Worm (Caenorhabditis elegans) whole organism, mixed stage, embryonic: ENCODE data around the gene Y41C4A.8.

Source experiments
- M03D4.4 ChIP-seq: sonication (generic microtip); optimal IDR thresholded peaks from 2 replicates; lab custom pipeline; 2017; ENCODE audit warnings: mild to moderate bottlenecking, missing genetic modification characterization, missing compliant biosample characterization
- bed-3 ChIP-seq: fragments of 200-800 bp; sonication (Bioruptor generic); optimal IDR thresholded peaks from 3 replicates; lab custom pipeline; 2018; ENCODE audit warnings: mild to moderate bottlenecking, missing genetic modification characterization, moderate library complexity, missing compliant biosample characterization
- blmp-1 ChIP-seq: fragments of 150-350 bp; optimal IDR thresholded peaks from 2 replicates; lab custom pipeline; 2014; ENCODE audit warnings: missing biosample characterization, missing genetic modification characterization
- ceh-43 ChIP-seq: fragments of 200-800 bp; sonication (Bioruptor generic); optimal IDR thresholded peaks from 2 replicates; lab custom pipeline; 2018; ENCODE audit warnings: mild to moderate bottlenecking, missing genetic modification characterization, moderate library complexity, missing compliant biosample characterization
- ces-1 ChIP-seq: fragments of 150-350 bp; optimal IDR thresholded peaks from 2 replicates; lab custom pipeline; 2014; ENCODE audit warnings: missing biosample characterization, missing genetic modification reagents, missing genetic modification characterization
- cnd-1 ChIP-seq: fragments of 200-800 bp; sonication (Bioruptor generic); optimal IDR thresholded peaks from 2 replicates; lab custom pipeline; 2018; ENCODE audit warnings: mild to moderate bottlenecking, missing genetic modification characterization, missing compliant biosample characterization
- drap-1 ChIP-seq: fragments of 200-800 bp; sonication (Bioruptor generic); optimal IDR thresholded peaks from 3 replicates; lab custom pipeline; 2018; ENCODE audit warnings: mild to moderate bottlenecking, missing genetic modification characterization, missing compliant biosample characterization
- elt-1 ChIP-seq: sonication (generic microtip); optimal IDR thresholded peaks from 2 replicates; lab custom pipeline; 2017; ENCODE audit warnings: missing genetic modification characterization, mild to moderate bottlenecking, missing compliant biosample characterization, antibody characterized with exemption, moderate library complexity, borderline replicate concordance; ENCODE audit not compliant: insufficient read depth
- elt-3 ChIP-seq: fragments of 150-350 bp; optimal IDR thresholded peaks from 2 replicates; lab custom pipeline; 2014; ENCODE audit warnings: missing biosample characterization, missing genetic modification characterization
- hlh-1 ChIP-seq: fragments of 150-350 bp; optimal IDR thresholded peaks from 2 replicates; lab custom pipeline; 2014; ENCODE audit warnings: missing biosample characterization, missing genetic modification reagents, missing genetic modification characterization
- lin-13 ChIP-seq: fragments of 150-350 bp; optimal IDR thresholded peaks from 2 replicates; lab custom pipeline; 2014; ENCODE audit warnings: missing biosample characterization, missing genetic modification characterization
- lin-32 ChIP-seq: fragments of 200-800 bp; sonication (Bioruptor generic); optimal IDR thresholded peaks from 2 replicates; lab custom pipeline; 2018; ENCODE audit warnings: mild to moderate bottlenecking, missing genetic modification characterization, missing compliant biosample characterization
- lsy-2 ChIP-seq: fragments of 150-350 bp; optimal IDR thresholded peaks from 2 replicates; lab custom pipeline; 2014; ENCODE audit warnings: missing biosample characterization, missing genetic modification characterization
- mls-2 ChIP-seq: sonication (generic microtip); optimal IDR thresholded peaks from 2 replicates; lab custom pipeline; 2016; ENCODE audit warnings: mild to moderate bottlenecking, missing genetic modification characterization, moderate library complexity, missing compliant biosample characterization
- nhr-12 ChIP-seq: fragments of 150-350 bp; optimal IDR thresholded peaks from 2 replicates; lab custom pipeline; 2014; ENCODE audit warnings: missing biosample characterization, missing genetic modification characterization
- nhr-2 ChIP-seq: fragments of 150-350 bp; optimal IDR thresholded peaks from 2 replicates; lab custom pipeline; 2014; ENCODE audit warnings: missing biosample characterization, missing genetic modification characterization
- nhr-237 ChIP-seq: fragments of 150-350 bp; optimal IDR thresholded peaks from 2 replicates; lab custom pipeline; 2014; ENCODE audit warnings: missing biosample characterization, missing genetic modification characterization
- nhr-28 ChIP-seq: fragments of 150-350 bp; optimal IDR thresholded peaks from 2 replicates; lab custom pipeline; 2014; ENCODE audit warnings: missing biosample characterization, missing genetic modification characterization
- nhr-76 ChIP-seq: sonication (generic microtip); optimal IDR thresholded peaks from 2 replicates; lab custom pipeline; 2017; ENCODE audit warnings: missing biosample characterization, missing genetic modification characterization
- pha-4 ChIP-seq: fragments of 150-350 bp; optimal IDR thresholded peaks from 2 replicates; lab custom pipeline; 2018; ENCODE audit warnings: missing biosample characterization, missing genetic modification reagents, missing genetic modification characterization
- sem-2 ChIP-seq: fragments of 200-800 bp; sonication (Bioruptor generic); optimal IDR thresholded peaks from 2 replicates; lab custom pipeline; 2018; ENCODE audit warnings: mild to moderate bottlenecking, missing genetic modification characterization, missing compliant biosample characterization
- snpc-4 ChIP-seq: fragments of 150-350 bp; optimal IDR thresholded peaks from 2 replicates; lab custom pipeline; 2014; ENCODE audit warnings: missing biosample characterization, missing genetic modification characterization
- sptf-1 ChIP-seq: sonication (generic microtip); optimal IDR thresholded peaks from 2 replicates; lab custom pipeline; 2017; ENCODE audit warnings: mild to moderate bottlenecking, missing genetic modification characterization, moderate library complexity, missing compliant biosample characterization
- tbx-8 ChIP-seq: fragments of 200-800 bp; sonication (Bioruptor generic); optimal IDR thresholded peaks from 2 replicates; lab custom pipeline; 2018; ENCODE audit warnings: mild to moderate bottlenecking, missing genetic modification characterization, moderate library complexity, missing compliant biosample characterization
- unc-120 ChIP-seq: sonication (generic microtip); optimal IDR thresholded peaks from 2 replicates; lab custom pipeline; 2017; ENCODE audit warnings: missing genetic modification characterization, missing compliant biosample characterization; ENCODE audit not compliant: poor library complexity, severe bottlenecking
- unc-39 ChIP-seq: fragments of 150-350 bp; optimal IDR thresholded peaks from 2 replicates; lab custom pipeline; 2014; ENCODE audit warnings: missing biosample characterization, missing genetic modification characterization
- unc-62 ChIP-seq: fragments of 150-350 bp; optimal IDR thresholded peaks from 2 replicates; lab custom pipeline; 2014; ENCODE audit warnings: missing biosample characterization, missing genetic modification reagents, missing genetic modification characterization
- zip-8 ChIP-seq: fragments of 150-350 bp; optimal IDR thresholded peaks from 2 replicates; lab custom pipeline; 2014; ENCODE audit warnings: missing biosample characterization, missing genetic modification characterization
- ztf-11 ChIP-seq: fragments of 150-350 bp; optimal IDR thresholded peaks from 2 replicates; lab custom pipeline; 2014; ENCODE audit warnings: missing biosample characterization, missing genetic modification characterization

The Y41C4A.8 gene

ce11 chrIII:11703006-11703775 lies 5.4 kb downstream of the Y41C4A.8 start:
- TF ChIP-seq elt-3 = no peak
- TF ChIP-seq nhr-237 = no peak
- no peak for TF ChIP-seq unc-120 (tag; lab: Kevin White, UChicago)
- no peak for TF ChIP-seq sem-2 (GFP tag; lab: Kevin White, UChicago)
- no peak for TF ChIP-seq lin-13 (tag; lab: Kevin White, UChicago)
- TF ChIP-seq mls-2 (tag; lab: Kevin White, UChicago) = no peak
- TF ChIP-seq unc-39 (tag; lab: Kevin White, UChicago) = no peak
- TF ChIP-seq nhr-2 (tag; lab: Kevin White, UChicago) = no peak

DNA sequence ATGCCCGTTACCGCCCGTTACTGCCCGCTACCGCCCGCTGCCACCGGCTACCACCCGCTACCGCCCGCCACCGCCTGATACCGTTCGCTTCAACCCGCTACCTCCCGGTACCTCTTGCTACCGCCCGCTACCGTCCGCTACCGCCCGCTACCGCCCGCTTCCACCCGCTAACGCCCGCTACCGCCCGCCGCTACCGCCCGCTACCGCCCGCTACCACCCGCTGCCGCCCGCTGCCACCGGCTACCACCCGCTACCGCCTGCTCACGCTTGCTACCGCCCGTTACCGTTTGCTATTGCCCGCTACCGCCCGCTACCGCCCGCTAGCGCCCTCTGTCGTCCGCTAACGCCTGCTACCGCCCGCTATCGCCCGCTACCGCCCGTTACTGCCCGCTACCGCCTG lies 6.8 kb downstream of the Y41C4A.8 start:
- TF ChIP-seq nhr-76 (tag; lab: Kevin White, UChicago) = no peak
- peak; percentile 5 for TF ChIP-seq mls-2 (tag; lab: Kevin White, UChicago)
- no peak for TF ChIP-seq sem-2 (GFP tag; lab: Kevin White, UChicago)
- TF ChIP-seq sptf-1 (tag; lab: Kevin White, UChicago) = peak; percentile 53
- TF ChIP-seq M03D4.4 (tag; lab: Kevin White, UChicago) = no peak
- no peak for TF ChIP-seq lin-13 (tag; lab: Kevin White, UChicago)
- TF ChIP-seq, all 35 proteins: peak for 2

DNA sequence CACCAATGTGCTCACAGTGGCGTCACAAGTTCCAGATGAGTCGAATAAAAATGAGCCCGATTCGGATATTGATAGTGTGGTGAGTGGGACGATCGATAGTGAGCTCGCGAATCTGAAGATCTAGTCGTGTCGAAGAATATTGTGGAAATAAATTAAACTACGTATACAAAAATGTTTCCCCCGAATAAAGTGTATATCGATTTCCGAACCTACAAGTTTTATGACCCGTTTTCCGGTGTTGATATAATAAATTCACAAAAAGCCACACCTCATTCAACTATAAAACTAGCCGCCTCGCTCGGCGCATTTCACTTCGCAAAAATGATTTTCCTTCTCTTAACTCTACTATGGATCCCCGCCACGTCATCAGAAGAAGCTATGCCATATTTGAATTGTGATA lies 8.7 kb downstream of the Y41C4A.8 start, which contains the start of gene pqn-84:
TSS of gene pqn-84 (plus strand) at position 301 of the 400 bp plus-strand sequence.
- TF ChIP-seq nhr-28 (tag; lab: Kevin White, UChicago) (no peak), M03D4.4 (tag; lab: Kevin White, UChicago) (no peak), ztf-11 (tag; lab: Kevin White, UChicago) (no peak), sem-2 (GFP tag; lab: Kevin White, UChicago) (no peak), elt-1 (tag; lab: Kevin White, UChicago) (no peak), ces-1 (GFP tag; lab: Kevin White, UChicago) (no peak), pha-4 (tag; lab: Kevin White, UChicago) (no peak), nhr-12 (tag; lab: Kevin White, UChicago) (no peak)

ce11 chrIII:11698569-11698968 lies 10.1 kb downstream of the Y41C4A.8 start, which contains the start of gene Y41C4A.7:
Y41C4A.7 (plus strand) TSS chrIII:11698869.
- TF ChIP-seq unc-39 (tag; lab: Kevin White, UChicago) = no peak
- TF ChIP-seq cnd-1 = no peak
- TF ChIP-seq drap-1 = no peak
- TF ChIP-seq hlh-1 = no peak
- TF ChIP-seq lsy-2 = no peak
- no peak for TF ChIP-seq ztf-11 (tag; lab: Kevin White, UChicago)
- no peak for TF ChIP-seq ceh-43 (GFP tag; lab: Kevin White, UChicago)

- TF ChIP-seq pha-4 (tag; lab: Kevin White, UChicago) (no peak), sptf-1 (tag; lab: Kevin White, UChicago) (no peak), snpc-4 (tag; lab: Kevin White, UChicago) (no peak)
- TF ChIP-seq, all 35 proteins: peak for 0
Observed at ce11 chrIII:11696273-11696672, 12.3 kb downstream of the Y41C4A.8 start, which contains the start of gene Y41C4A.6. Y41C4A.6 (plus strand) TSS chrIII:11696573.

DNA sequence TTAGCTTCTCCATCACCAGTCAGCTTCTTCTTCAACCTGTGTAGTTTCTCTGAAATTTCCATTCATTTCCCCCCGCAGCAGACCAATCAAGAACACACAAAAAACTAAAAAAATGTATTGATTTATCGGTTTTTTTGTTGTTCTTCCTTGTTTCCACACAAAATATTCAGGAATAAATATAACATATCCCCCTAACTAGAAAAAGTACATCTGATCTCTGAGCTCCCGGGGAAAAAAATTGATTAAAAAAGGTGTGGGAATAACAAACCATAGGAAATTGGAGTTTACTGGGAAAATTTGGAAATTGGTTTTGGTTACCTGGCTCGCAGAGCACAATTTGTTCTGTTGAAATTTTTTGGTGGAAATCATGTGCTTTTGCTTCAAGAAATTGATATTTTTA lies 13.6 kb downstream of the Y41C4A.8 start, which contains the start of gene Y41C4A.22:
TSS of gene Y41C4A.22 (plus strand) at position 301 of the 400 bp plus-strand sequence.
- no peak for TF ChIP-seq lsy-2
- no peak for TF ChIP-seq zip-8 (tag; lab: Kevin White, UChicago)
- TF ChIP-seq lin-13 (tag; lab: Kevin White, UChicago) = no peak
- no peak for TF ChIP-seq hlh-1
- TF ChIP-seq blmp-1 (tag; lab: Kevin White, UChicago) = no peak
- TF ChIP-seq sem-2 (GFP tag; lab: Kevin White, UChicago) = no peak
- TF ChIP-seq pha-4 (tag; lab: Kevin White, UChicago) = no peak
- TF ChIP-seq nhr-28 (tag; lab: Kevin White, UChicago) = no peak
- no peak for TF ChIP-seq mls-2 (tag; lab: Kevin White, UChicago)
- TF ChIP-seq unc-120 (tag; lab: Kevin White, UChicago) = no peak
- no peak for TF ChIP-seq unc-62 (GFP tag; lab: Kevin White, UChicago)
- TF ChIP-seq ces-1 (GFP tag; lab: Kevin White, UChicago) = no peak
- TF ChIP-seq lin-32 (GFP tag; lab: Kevin White, UChicago) = no peak
- TF ChIP-seq unc-39 (tag; lab: Kevin White, UChicago) = no peak
- TF ChIP-seq nhr-2 (tag; lab: Kevin White, UChicago) = no peak
- TF ChIP-seq cnd-1 = no peak
- no peak for TF ChIP-seq bed-3 (GFP tag; lab: Kevin White, UChicago)
- TF ChIP-seq tbx-8 (GFP tag; lab: Kevin White, UChicago) = no peak
- no peak for TF ChIP-seq drap-1
- TF ChIP-seq, all 35 proteins: peak for 0
